Worm (Caenorhabditis elegans) whole organism, L4 larva: ENCODE results near the gene C18H9.6.

ENCODE experiments used
- F10B5.3 ChIP-seq: sonication (generic microtip); optimal IDR thresholded peaks from 2 replicates; lab custom pipeline; 2016; ENCODE audit warnings: mild to moderate bottlenecking, missing genetic modification characterization, missing compliant biosample characterization
- F37D6.2 ChIP-seq: sonication (generic microtip); optimal IDR thresholded peaks from 2 replicates; lab custom pipeline; 2016; ENCODE audit warnings: mild to moderate bottlenecking, missing genetic modification characterization, missing compliant biosample characterization
- F49E8.2 ChIP-seq: sonication (generic microtip); optimal IDR thresholded peaks from 2 replicates; lab custom pipeline; 2016; ENCODE audit warnings: missing compliant biosample characterization, mild to moderate bottlenecking, missing genetic modification characterization, borderline replicate concordance
- Y5F2A.4 ChIP-seq: fragments of 200-800 bp; sonication (Bioruptor generic); optimal IDR thresholded peaks from 2 replicates; lab custom pipeline; 2018; ENCODE audit warnings: mild to moderate bottlenecking, missing genetic modification characterization, missing compliant biosample characterization
- ZK337.2 ChIP-seq: fragments of 200-800 bp; sonication (Bioruptor generic); IDR thresholded peaks from 2 replicates; pipeline ENCODE4 v1.3.6; 2022; ENCODE audit warnings: missing genetic modification reagents, missing genetic modification characterization, missing compliant biosample characterization
- ceh-28 ChIP-seq: fragments of 150-350 bp; optimal IDR thresholded peaks from 2 replicates; lab custom pipeline; 2014; ENCODE audit warnings: missing biosample characterization, missing genetic modification reagents, missing genetic modification characterization
- ceh-44 ChIP-seq: fragments of 200-800 bp; sonication (Bioruptor generic); IDR thresholded peaks from 2 replicates; pipeline ENCODE4 v1.3.6; 2022; ENCODE audit warnings: missing genetic modification reagents, missing genetic modification characterization, missing compliant biosample characterization
- ceh-82 ChIP-seq: sonication (generic microtip); optimal IDR thresholded peaks from 2 replicates; lab custom pipeline; 2017; ENCODE audit warnings: missing biosample characterization, missing genetic modification characterization
- cey-2 ChIP-seq: sonication (generic microtip); optimal IDR thresholded peaks from 3 replicates; lab custom pipeline; 2017; ENCODE audit warnings: missing genetic modification characterization, mild to moderate bottlenecking, missing compliant biosample characterization, antibody characterized with exemption, borderline replicate concordance; ENCODE audit not compliant: insufficient read depth
- daf-16 ChIP-seq, 3 experiments: sonication (generic microtip); optimal IDR thresholded peaks; 2 replicates each; lab custom pipeline; 2016 to 2017; ENCODE audit warnings: missing genetic modification characterization in 3 of 3, missing genetic modification reagents in 3 of 3, mild to moderate bottlenecking in 2 of 3, missing compliant biosample characterization in 2 of 3, missing biosample characterization in 1 of 3, moderate library complexity in 1 of 3
- daf-19 ChIP-seq: fragments of 200-800 bp; sonication (Bioruptor generic); conservative IDR thresholded peaks from 2 replicates; pipeline ENCODE4 v1.3.6; 2022; ENCODE audit warnings: missing genetic modification characterization, missing compliant biosample characterization
- dmd-8 ChIP-seq: fragments of 200-800 bp; sonication (Bioruptor generic); IDR thresholded peaks from 2 replicates; pipeline ENCODE4 v1.3.6; 2022; ENCODE audit warnings: missing genetic modification characterization, missing compliant biosample characterization
- dve-1 ChIP-seq: sonication (generic microtip); optimal IDR thresholded peaks from 2 replicates; lab custom pipeline; 2017; ENCODE audit warnings: antibody characterized with exemption, mild to moderate bottlenecking, missing genetic modification characterization, missing compliant biosample characterization; ENCODE audit not compliant: insufficient read depth
- fkh-10 ChIP-seq: fragments of 150-350 bp; optimal IDR thresholded peaks from 2 replicates; lab custom pipeline; 2014; ENCODE audit warnings: missing biosample characterization, missing genetic modification reagents, missing genetic modification characterization
- hif-1 ChIP-seq, 2 experiments: sonication (generic microtip); optimal IDR thresholded peaks; 2 replicates each; lab custom pipeline; 2016 to 2017; ENCODE audit warnings: missing compliant biosample characterization in 2 of 2, missing genetic modification characterization in 2 of 2, missing genetic modification reagents in 2 of 2, missing genotype in 2 of 2, mild to moderate bottlenecking in 1 of 2
- hmg-1.1 ChIP-seq: fragments of 200-800 bp; sonication (Bioruptor generic); IDR thresholded peaks from 2 replicates; pipeline ENCODE4 v1.3.6; 2022; ENCODE audit warnings: missing genetic modification reagents, missing genetic modification characterization, missing compliant biosample characterization
- jun-1 ChIP-seq: fragments of 150-350 bp; optimal IDR thresholded peaks from 2 replicates; lab custom pipeline; 2014; ENCODE audit warnings: missing biosample characterization, missing genetic modification reagents, missing genetic modification characterization
- lin-15B ChIP-seq: fragments of 150-350 bp; sonication (generic microtip); optimal IDR thresholded peaks from 3 replicates; lab custom pipeline; 2014; ENCODE audit warnings: missing biosample characterization, missing genetic modification characterization
- lin-29 ChIP-seq: fragments of 200-800 bp; sonication (Bioruptor generic); IDR thresholded peaks from 2 replicates; pipeline ENCODE4 v1.3.6; 2022; ENCODE audit warnings: missing genetic modification reagents, missing genetic modification characterization, missing compliant biosample characterization
- lin-38 ChIP-seq: fragments of 200-800 bp; sonication (Bioruptor generic); IDR thresholded peaks from 2 replicates; pipeline ENCODE4 v1.3.6; 2022; ENCODE audit warnings: missing genetic modification reagents, missing genetic modification characterization, missing compliant biosample characterization
- lin-39 ChIP-seq: fragments of 150-350 bp; optimal IDR thresholded peaks from 2 replicates; lab custom pipeline; 2014; ENCODE audit warnings: missing biosample characterization, missing genetic modification reagents, missing genetic modification characterization
- lsy-2 ChIP-seq, 2 experiments: fragments of 150-350 bp in 1 of 2; sonication (generic microtip) in 1 of 2; optimal IDR thresholded peaks; 2 replicates each; lab custom pipeline; 2014 to 2017; ENCODE audit warnings: missing biosample characterization in 2 of 2, missing genetic modification characterization in 2 of 2
- madf-9 ChIP-seq: fragments of 200-800 bp; sonication (Bioruptor generic); conservative IDR thresholded peaks from 2 replicates; pipeline ENCODE4 v1.3.6; 2022; ENCODE audit warnings: missing genetic modification reagents, missing genetic modification characterization, missing compliant biosample characterization
- mdl-1 ChIP-seq, 2 experiments: fragments of 150-350 bp in 1 of 2; sonication (generic microtip) in 1 of 2; optimal IDR thresholded peaks; 2 replicates each; lab custom pipeline; 2014 to 2017; ENCODE audit warnings: missing biosample characterization in 2 of 2, missing genetic modification characterization in 2 of 2
- mep-1 ChIP-seq: fragments of 150-350 bp; sonication (generic microtip); optimal IDR thresholded peaks from 3 replicates; lab custom pipeline; 2014; ENCODE audit warnings: missing biosample characterization, missing genetic modification characterization
- mxl-2 ChIP-seq: fragments of 200-800 bp; sonication (Bioruptor generic); conservative IDR thresholded peaks from 2 replicates; pipeline ENCODE4 v1.3.6; 2022; ENCODE audit warnings: missing genetic modification reagents, missing genetic modification characterization, missing compliant biosample characterization
- mxl-3 ChIP-seq: fragments of 200-800 bp; sonication (Bioruptor generic); optimal IDR thresholded peaks from 2 replicates; lab custom pipeline; 2018; ENCODE audit warnings: mild to moderate bottlenecking, missing genetic modification characterization, missing compliant biosample characterization
- nhr-102 ChIP-seq: sonication (generic microtip); optimal IDR thresholded peaks from 2 replicates; lab custom pipeline; 2016; ENCODE audit warnings: mild to moderate bottlenecking, missing genetic modification characterization, moderate library complexity, missing compliant biosample characterization
- nhr-28 ChIP-seq: fragments of 150-350 bp; optimal IDR thresholded peaks from 2 replicates; lab custom pipeline; 2014; ENCODE audit warnings: missing biosample characterization, missing genetic modification characterization
- nhr-6 ChIP-seq: fragments of 150-350 bp; optimal IDR thresholded peaks from 2 replicates; lab custom pipeline; 2014; ENCODE audit warnings: missing biosample characterization, missing genetic modification characterization
- nhr-77 ChIP-seq: fragments of 150-350 bp; optimal IDR thresholded peaks from 2 replicates; lab custom pipeline; 2014; ENCODE audit warnings: missing biosample characterization, missing genetic modification characterization
- php-3 ChIP-seq: fragments of 200-800 bp; sonication (Bioruptor generic); IDR thresholded peaks from 2 replicates; pipeline ENCODE4 v1.3.6; 2022; ENCODE audit warnings: missing genetic modification reagents, missing genetic modification characterization, missing compliant biosample characterization
- rbr-2 ChIP-seq: sonication (generic microtip); optimal IDR thresholded peaks from 2 replicates; lab custom pipeline; 2016; ENCODE audit warnings: missing genotype, missing genetic modification characterization, missing compliant biosample characterization
- saeg-2 ChIP-seq: fragments of 200-800 bp; sonication (Bioruptor generic); IDR thresholded peaks from 2 replicates; pipeline ENCODE4 v1.3.6; 2022; ENCODE audit warnings: missing genetic modification reagents, missing genetic modification characterization, missing compliant biosample characterization
- skn-1 ChIP-seq: fragments of 150-350 bp; optimal IDR thresholded peaks from 2 replicates; lab custom pipeline; 2014; ENCODE audit warnings: missing biosample characterization, missing genetic modification characterization
- snpc-1.2 ChIP-seq: fragments of 200-800 bp; sonication (Bioruptor generic); IDR thresholded peaks from 2 replicates; pipeline ENCODE4 v1.3.6; 2022; ENCODE audit warnings: missing genetic modification reagents, missing genetic modification characterization, missing compliant biosample characterization
- snpc-4 ChIP-seq: fragments of 150-350 bp; optimal IDR thresholded peaks from 2 replicates; lab custom pipeline; 2014; ENCODE audit warnings: missing biosample characterization, missing genetic modification characterization
- spr-3 ChIP-seq: fragments of 200-800 bp; sonication (Bioruptor generic); optimal IDR thresholded peaks from 2 replicates; lab custom pipeline; 2018; ENCODE audit warnings: mild to moderate bottlenecking, missing genetic modification characterization, missing compliant biosample characterization
- unc-130 ChIP-seq: sonication (generic microtip); optimal IDR thresholded peaks from 2 replicates; lab custom pipeline; 2016; ENCODE audit warnings: missing genetic modification reagents, missing genetic modification characterization, missing compliant biosample characterization
- vab-7 ChIP-seq: fragments of 200-800 bp; sonication (Bioruptor generic); IDR thresholded peaks from 2 replicates; pipeline ENCODE4 v1.3.6; 2022; ENCODE audit warnings: missing genetic modification reagents, missing genetic modification characterization, missing compliant biosample characterization
- zag-1 ChIP-seq: fragments of 150-350 bp; optimal IDR thresholded peaks from 2 replicates; lab custom pipeline; 2014; ENCODE audit warnings: missing biosample characterization, missing genetic modification characterization
- zfp-3 ChIP-seq: fragments of 200-800 bp; sonication (Bioruptor generic); conservative IDR thresholded peaks from 2 replicates; pipeline ENCODE4 v1.3.6; 2022; ENCODE audit warnings: missing genetic modification reagents, missing genetic modification characterization, missing compliant biosample characterization
- zip-11 ChIP-seq: fragments of 200-800 bp; sonication (Bioruptor generic); IDR thresholded peaks from 2 replicates; pipeline ENCODE4 v1.3.6; 2022; ENCODE audit warnings: missing genetic modification characterization, missing compliant biosample characterization

C18H9.6 gene

DNA sequence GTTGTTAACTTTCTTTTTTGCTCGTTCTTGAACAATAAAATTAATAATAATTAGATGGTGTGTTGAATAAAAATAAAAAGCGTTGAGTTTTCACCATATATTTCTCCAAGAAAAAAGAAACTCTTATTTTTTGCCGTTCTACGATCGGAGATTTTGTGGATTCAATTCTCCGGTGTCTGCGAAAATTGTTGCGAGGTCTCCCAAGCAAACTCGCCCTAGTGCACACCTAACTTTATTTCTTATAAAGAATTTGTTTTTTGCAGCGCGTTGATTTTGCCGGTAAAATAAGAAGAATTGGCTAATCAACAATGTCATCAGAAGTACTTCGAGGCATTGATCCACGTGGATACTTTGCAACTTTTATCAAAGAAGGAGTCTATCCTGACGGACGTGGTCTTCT lies 40.0 kb upstream of the C18H9.6 start, which contains the start of gene exos-8 (continued):
- TF ChIP-seq ceh-28 (tag; lab: Kevin White, UChicago) (no peak), dmd-8 (GFP tag; lab: Robert Waterston, UW) (no peak), zfp-3 (GFP tag; lab: Robert Waterston, UW) (no peak), daf-19 (GFP tag; lab: Robert Waterston, UW) (no peak), lsy-2 (tag; optimal IDR thresholded peaks at IDR 0.05; lab: Kevin White, UChicago) (peak in 1 of 2 experiments; percentile 85), spr-3 (no peak)

DNA sequence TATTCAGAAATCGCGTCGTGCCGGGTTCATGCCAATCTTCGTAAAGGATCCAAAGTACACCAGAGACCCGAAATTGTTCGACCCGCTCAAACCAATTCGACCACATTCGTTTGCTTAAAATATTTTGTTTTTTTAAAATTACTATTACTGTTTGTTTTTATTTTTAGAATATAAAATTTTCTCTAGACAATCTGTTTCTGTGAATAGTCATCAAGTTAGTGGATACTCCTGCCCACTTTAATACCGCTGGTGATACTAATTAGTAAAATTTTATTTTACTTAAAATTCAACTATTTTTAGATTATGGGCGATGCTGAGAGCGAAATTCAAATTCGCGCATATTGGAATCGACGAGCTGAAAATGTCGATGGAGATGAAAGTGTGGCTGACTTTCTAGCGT lies 35.2 kb upstream of the C18H9.6 start, which contains the start of gene T14B4.1:
Gene T14B4.1 (plus strand): TSS at position 301 of the 400 bp plus-strand sequence.
- no peak for TF ChIP-seq mxl-2
- TF ChIP-seq lsy-2 (tag; optimal IDR thresholded peaks at IDR 0.05; lab: Kevin White, UChicago), result no peak
- TF ChIP-seq F10B5.3 (tag; lab: Kevin White, UChicago), result no peak
- TF ChIP-seq madf-9 (GFP tag; lab: Robert Waterston, UW), result no peak
- no peak for TF ChIP-seq ceh-44
- TF ChIP-seq lin-15B (tag; lab: Kevin White, UChicago), result no peak
- TF ChIP-seq zip-11 (GFP tag; lab: Robert Waterston, UW), result no peak
- TF ChIP-seq F37D6.2, result no peak
- TF ChIP-seq snpc-4 (tag; lab: Kevin White, UChicago), result no peak
- TF ChIP-seq saeg-2 (GFP tag; lab: Robert Waterston, UW), result no peak
- TF ChIP-seq nhr-77 (tag; lab: Kevin White, UChicago), result no peak
- TF ChIP-seq, all 104 proteins: peak for 0

DNA sequence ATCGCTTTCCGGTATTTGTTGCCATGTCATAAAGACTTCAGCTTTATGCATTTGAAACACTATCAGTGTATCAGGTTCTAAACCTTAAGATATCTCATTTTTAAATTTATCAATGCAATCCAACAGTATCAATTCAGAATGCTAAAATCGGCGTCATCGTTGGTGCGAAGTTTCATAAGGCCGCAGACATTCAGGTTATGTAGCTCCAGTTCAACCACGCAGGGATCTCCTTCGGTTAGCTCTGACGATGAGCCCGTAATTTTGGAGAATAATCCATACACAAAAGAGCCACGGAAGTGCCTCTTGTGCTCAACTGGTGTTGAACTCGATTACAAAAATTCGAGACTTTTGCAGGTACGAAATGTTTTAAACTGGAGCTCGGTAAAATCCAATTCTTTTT lies 34.6 kb upstream of the C18H9.6 start, which contains the start of gene mrps-18.C:
Gene mrps-18.C (plus strand): TSS at position 138 of the 400 bp plus-strand sequence.
- TF ChIP-seq Y5F2A.4 (GFP tag; lab: Kevin White, UChicago) (no peak), lin-38 (peak; percentile 53)

DNA sequence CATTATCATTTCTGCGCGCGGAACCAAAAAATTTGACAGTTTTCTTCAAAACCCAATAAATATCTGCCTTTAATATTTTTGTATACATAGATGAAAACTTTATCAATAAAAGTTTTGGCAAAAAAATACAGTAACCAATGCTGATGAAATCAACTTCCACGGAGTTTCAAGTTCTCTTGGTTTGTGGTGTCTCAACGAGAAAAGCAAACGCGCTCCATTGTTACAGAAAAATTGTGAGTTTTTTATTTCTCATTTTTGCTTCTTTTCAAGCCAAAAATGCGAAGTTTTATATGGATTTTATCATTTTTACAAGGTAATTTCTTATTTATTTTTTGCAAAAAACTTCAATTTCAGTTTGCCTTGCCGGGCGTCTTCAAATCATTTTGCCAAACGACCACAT lies 33.2 kb upstream of the C18H9.6 start, which contains the start of gene T14B4.3:
Gene T14B4.3 (plus strand): TSS at position 264 of the 400 bp plus-strand sequence.
- TF ChIP-seq hmg-1.1 (peak; percentile 26; the same call in 1 of the 2 replicates), ZK337.2 (GFP tag; lab: Robert Waterston, UW) (no peak), F49E8.2 (tag; lab: Kevin White, UChicago) (no peak), ceh-82 (tag; lab: Kevin White, UChicago) (no peak), dmd-8 (GFP tag; lab: Robert Waterston, UW) (no peak), madf-9 (GFP tag; lab: Robert Waterston, UW) (no peak), skn-1 (tag; lab: Kevin White, UChicago) (no peak), F37D6.2 (no peak), saeg-2 (GFP tag; lab: Robert Waterston, UW) (no peak), fkh-10 (GFP tag; lab: Kevin White, UChicago) (no peak), snpc-1.2 (no peak), nhr-6 (peak; percentile 75), mep-1 (tag; lab: Kevin White, UChicago) (peak; percentile 73), lin-39 (no peak), ceh-44 (0 out of 2 replicates have a peak, but pooled peaks have one; percentile 27), spr-3 (no peak), jun-1 (no peak), php-3 (GFP tag; lab: Robert Waterston, UW) (no peak), cey-2 (tag; lab: Kevin White, UChicago) (no peak), lin-29 (GFP tag; lab: Robert Waterston, UW) (no peak), nhr-28 (peak; percentile 59), hif-1 (tag; optimal IDR thresholded peaks at IDR 0.05; lab: Kevin White, UChicago) (peak in 1 of 2 experiments; percentile 77), rbr-2 (tag; lab: Kevin White, UChicago) (peak; percentile 51), nhr-102 (tag; lab: Kevin White, UChicago) (no peak), vab-7 (GFP tag; lab: Robert Waterston, UW) (no peak; the same call in 1 of the 2 replicates), daf-16 (GFP tag; optimal IDR thresholded peaks at IDR 0.05; lab: Kevin White, UChicago) (no peak), daf-16 (tag; optimal IDR thresholded peaks at IDR 0.05; lab: Kevin White, UChicago) (no peak), lsy-2 (tag; optimal IDR thresholded peaks at IDR 0.05; lab: Kevin White, UChicago) (peak in 1 of 2 experiments; percentile 88), dve-1 (tag; lab: Kevin White, UChicago) (peak; percentile 61), zag-1 (tag; lab: Kevin White, UChicago) (no peak), mdl-1 (tag; optimal IDR thresholded peaks at IDR 0.05; lab: Kevin White, UChicago) (no peak), unc-130 (GFP tag; lab: Kevin White, UChicago) (peak; percentile 76), mxl-3 (GFP tag; lab: Kevin White, UChicago) (no peak)
